Worm (Caenorhabditis elegans) whole organism, young adult: ENCODE measurements around the gene nhr-199.

Experiments used
- hmg-20 ChIP-seq: fragments of 200-800 bp; sonication (Bioruptor generic); IDR thresholded peaks from 2 replicates; pipeline ENCODE4 v1.3.6; 2022; ENCODE audit warnings: missing genetic modification reagents, missing genetic modification characterization, missing compliant biosample characterization
- let-607 ChIP-seq, 2 experiments: fragments of 200-800 bp in 1 of 2; sonication (Bioruptor generic) in 1 of 2; sonication (generic microtip) in 1 of 2; optimal IDR thresholded peaks; 2 replicates each; lab custom pipeline; 2016 to 2018; ENCODE audit warnings: mild to moderate bottlenecking in 2 of 2, missing compliant biosample characterization in 2 of 2, missing genetic modification characterization in 2 of 2, moderate library complexity in 2 of 2, missing genotype in 1 of 2
- pha-4 ChIP-seq: fragments of 150-350 bp; sonication (generic microtip); optimal IDR thresholded peaks from 2 replicates; lab custom pipeline; 2014; ENCODE audit warnings: missing biosample characterization, missing genetic modification reagents, missing genetic modification characterization
- rcor-1 ChIP-seq: fragments of 200-800 bp; sonication (Bioruptor generic); IDR thresholded peaks from 2 replicates; pipeline ENCODE4 v1.3.6; 2022; ENCODE audit warnings: missing genetic modification reagents, missing genetic modification characterization, missing compliant biosample characterization

ce11 chrV:15652147-15652546, 47.6 kb downstream of the nhr-199 start:
- TF ChIP-seq rcor-1 (GFP tag; lab: Robert Waterston, UW) = no peak
- no peak for TF ChIP-seq pha-4 (tag; lab: Kevin White, UChicago)
- no peak for TF ChIP-seq hmg-20 (GFP tag; lab: Robert Waterston, UW)
- no peak for TF ChIP-seq let-607 (tag; optimal IDR thresholded peaks at IDR 0.05; lab: Kevin White, UChicago)
